Worm (Caenorhabditis elegans) whole organism, midembryonic: ENCODE results near the gene F19D8.2.

Experiments used
- flt-1 ChIP-seq: fragments of 200-800 bp; sonication (Bioruptor generic); IDR thresholded peaks from 2 replicates; pipeline ENCODE4 v1.3.6; 2022; ENCODE audit warnings: missing genetic modification characterization, missing compliant biosample characterization
- ref-1 ChIP-seq: fragments of 200-800 bp; sonication (Bioruptor generic); conservative IDR thresholded peaks from 2 replicates; pipeline ENCODE4 v1.3.6; 2022; ENCODE audit warnings: missing genetic modification reagents, missing genetic modification characterization, missing compliant biosample characterization
- tab-1 ChIP-seq: fragments of 200-800 bp; sonication (Bioruptor generic); IDR thresholded peaks from 2 replicates; pipeline ENCODE4 v1.3.6; 2022; ENCODE audit warnings: missing genetic modification characterization, missing compliant biosample characterization
- ztf-29 ChIP-seq: fragments of 200-800 bp; sonication (Bioruptor generic); IDR thresholded peaks from 2 replicates; pipeline ENCODE4 v1.3.6; 2022; ENCODE audit warnings: missing genetic modification reagents, missing genetic modification characterization, missing compliant biosample characterization

DNA sequence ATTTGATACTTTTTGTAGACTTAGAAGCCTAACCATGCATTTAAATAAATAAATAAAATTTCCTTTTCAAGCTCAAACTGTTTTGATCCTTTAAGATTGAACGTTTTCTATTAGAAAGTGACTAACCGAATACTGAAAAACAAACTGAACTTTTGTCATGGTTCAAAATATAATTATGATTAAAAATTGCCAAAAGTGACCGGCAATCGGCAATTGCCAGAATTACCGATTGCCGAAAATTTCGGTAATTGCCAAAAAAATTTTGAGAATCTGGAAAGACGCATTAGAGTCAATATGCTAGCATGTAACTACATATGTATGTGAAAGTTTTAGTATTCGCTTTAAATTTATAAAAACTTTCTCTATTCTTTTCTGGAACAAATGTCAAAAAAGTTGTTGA, 9.4 kb downstream of the F19D8.2 start, which contains the start of gene M03B6.5:
- TF ChIP-seq tab-1 (no peak), flt-1 (no peak), ref-1 (no peak), ztf-29 (no peak)
